Worm (Caenorhabditis elegans): ENCODE results near the gene C04E12.2.

Gene C04E12.2

DNA sequence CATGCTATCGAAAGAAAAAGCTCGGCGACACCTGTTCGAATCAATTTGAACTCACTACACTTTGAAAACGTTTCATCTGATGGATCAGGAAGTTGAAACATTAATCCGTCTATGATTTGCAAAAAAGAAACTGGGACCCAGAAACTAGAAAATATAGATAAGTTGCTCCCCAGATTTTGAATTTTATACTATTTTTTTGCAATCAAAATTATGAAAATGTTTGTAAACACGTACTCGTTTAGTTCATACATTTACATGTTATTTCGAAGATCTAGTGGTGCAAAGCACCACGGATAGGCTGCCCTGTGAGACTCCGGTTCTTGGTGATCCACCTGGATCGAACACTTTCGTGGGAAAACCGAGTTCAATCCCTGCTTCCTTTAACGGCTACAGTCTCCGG is 26.0 kb upstream of the C04E12.2 start, which contains the start of gene C17B7.10:
C17B7.10 (minus strand) TSS at position 101 of the 400 bp plus-strand sequence.
- TF ChIP-seq tbx-37 (GFP tag; conservative IDR thresholded peaks at IDR 0.05) (no peak), F13C5.2 (tag; optimal IDR thresholded peaks at IDR 0.05) (no peak), ceh-13 (GFP tag; optimal IDR thresholded peaks at IDR 0.05) (no peak), hmbx-1 (tag; optimal IDR thresholded peaks at IDR 0.05) (no peak), ama-1 (optimal IDR thresholded peaks at IDR 0.05) (no peak), ets-7 (tag; optimal IDR thresholded peaks at IDR 0.05) (no peak), hmg-4 (GFP tag; optimal IDR thresholded peaks at IDR 0.05) (no peak)

DNA sequence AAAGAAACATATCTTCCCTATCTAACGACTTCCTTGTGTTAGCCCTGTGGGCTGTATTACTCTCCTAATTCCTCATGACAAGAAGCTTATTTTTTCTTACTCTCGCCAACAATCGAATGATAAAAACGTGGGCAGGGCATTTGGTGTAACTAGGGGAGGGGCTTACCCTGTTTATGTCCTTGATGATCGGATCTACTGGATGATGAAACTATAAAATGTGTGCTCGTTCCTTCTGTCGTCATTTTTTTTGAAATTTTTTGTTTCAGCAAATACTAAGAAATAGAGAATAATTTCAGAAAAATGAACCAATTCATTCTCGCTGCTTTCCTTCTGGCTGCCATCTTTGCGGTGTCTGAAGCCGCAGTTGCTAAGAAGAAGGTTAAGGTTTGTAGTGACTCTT is 25.4 kb upstream of the C04E12.2 start, which contains the start of gene C17B7.3:
C17B7.3 (plus strand) TSS at position 301 of the 400 bp plus-strand sequence.
- TF ChIP-seq tbx-37 (GFP tag; conservative IDR thresholded peaks at IDR 0.05) = no peak
- no peak for TF ChIP-seq B0310.2 (tag; optimal IDR thresholded peaks at IDR 0.05)

DNA sequence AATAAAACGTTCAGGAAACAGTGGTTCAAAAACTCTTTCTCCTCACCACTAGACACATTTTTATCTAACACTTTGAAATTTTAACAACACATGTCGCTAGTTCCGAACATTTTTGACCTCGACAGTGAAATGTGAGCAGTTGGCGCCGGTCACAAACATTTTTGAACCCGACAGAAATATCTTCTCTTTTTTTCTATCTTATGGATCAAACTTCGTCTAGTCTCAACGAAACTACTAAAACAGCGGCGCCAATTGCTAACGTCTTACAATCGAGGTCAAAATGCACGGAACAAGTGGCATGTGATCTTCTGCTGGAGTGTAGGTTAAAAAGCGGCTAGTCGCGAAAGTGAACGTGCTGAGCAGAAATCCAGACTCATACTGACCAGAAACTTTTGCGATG is 23.9 kb upstream of the C04E12.2 start:
- no peak for TF ChIP-seq ets-7 (tag; optimal IDR thresholded peaks at IDR 0.05)

DNA sequence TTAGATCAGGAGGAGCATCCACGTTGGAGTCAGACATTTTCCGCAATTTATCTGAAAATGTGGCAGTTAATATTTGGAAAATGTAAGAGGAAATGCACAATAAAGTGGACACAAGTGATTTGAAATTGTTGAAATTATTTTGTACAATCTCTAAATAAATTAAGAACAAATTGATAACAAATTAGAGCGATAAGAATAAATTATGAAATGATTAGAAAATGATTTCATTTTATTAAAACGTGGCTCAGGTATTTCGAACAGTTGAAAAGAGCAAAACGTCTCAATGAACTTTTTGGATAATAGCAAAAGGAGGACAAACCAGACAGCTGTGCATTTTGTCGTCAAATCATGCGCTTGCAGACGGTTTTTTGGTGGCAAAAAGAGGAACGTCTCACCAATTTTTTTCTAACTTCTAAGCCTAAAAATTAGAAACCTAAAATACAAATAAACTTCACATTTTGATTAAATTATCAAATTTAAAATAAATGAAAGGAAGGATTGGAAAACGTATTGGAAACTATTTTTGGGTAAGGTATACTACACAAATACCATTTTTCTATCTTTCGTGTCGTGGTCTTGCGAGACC is 21.3 kb upstream of the C04E12.2 start, which contains the start of gene fbxa-65:
fbxa-65 (minus strand) TSS at position 51 of the 586 bp plus-strand sequence.
- no peak for TF ChIP-seq ceh-13 (GFP tag; optimal IDR thresholded peaks at IDR 0.05)
- TF ChIP-seq F13C5.2 (tag; optimal IDR thresholded peaks at IDR 0.05) = no peak
- no peak for TF ChIP-seq ceh-36 (tag; optimal IDR thresholded peaks at IDR 0.05)
- no peak for TF ChIP-seq ama-1 (optimal IDR thresholded peaks at IDR 0.05)
- TF ChIP-seq hnd-1 (tag; optimal IDR thresholded peaks at IDR 0.05) = no peak
- TF ChIP-seq pes-1 (GFP tag; IDR thresholded peaks at IDR 0.05) = no peak
- TF ChIP-seq sea-1 (GFP tag; conservative IDR thresholded peaks at IDR 0.05) = no peak
- no peak for TF ChIP-seq B0310.2 (tag; optimal IDR thresholded peaks at IDR 0.05)
- TF ChIP-seq ets-7 (tag; optimal IDR thresholded peaks at IDR 0.05) = no peak

DNA sequence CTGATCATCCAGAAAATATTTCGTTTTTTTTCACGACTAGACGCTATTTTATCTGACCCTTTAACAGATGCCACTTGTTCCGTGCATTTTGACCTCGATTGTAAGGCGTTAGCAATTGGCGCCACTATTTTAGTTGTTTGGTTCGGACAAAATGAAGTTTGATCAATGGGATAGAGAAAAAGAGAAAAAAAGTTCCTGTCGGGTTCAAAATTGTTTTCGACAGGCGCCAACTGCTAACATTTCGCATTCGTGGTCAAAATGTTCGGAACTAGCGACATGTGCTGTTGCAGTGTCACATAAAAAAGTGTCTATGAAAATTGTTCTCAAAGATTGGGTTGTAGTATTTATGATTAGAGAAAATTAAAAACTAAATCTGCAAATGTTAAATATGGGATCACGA is 20.4 kb upstream of the C04E12.2 start:
- TF ChIP-seq aly-1 (tag; optimal IDR thresholded peaks at IDR 0.05) (no peak), tra-4 (tag; optimal IDR thresholded peaks at IDR 0.05) (no peak), tbx-11 (GFP tag; IDR thresholded peaks at IDR 0.05) (no peak), flt-1 (GFP tag; IDR thresholded peaks at IDR 0.05) (no peak), F13C5.2 (tag; optimal IDR thresholded peaks at IDR 0.05) (no peak), hmg-4 (GFP tag; optimal IDR thresholded peaks at IDR 0.05) (no peak), ets-7 (tag; optimal IDR thresholded peaks at IDR 0.05) (no peak), pes-1 (GFP tag; IDR thresholded peaks at IDR 0.05) (no peak), tbx-37 (GFP tag; conservative IDR thresholded peaks at IDR 0.05) (no peak), hmbx-1 (tag; optimal IDR thresholded peaks at IDR 0.05) (no peak), ceh-36 (tag; optimal IDR thresholded peaks at IDR 0.05) (no peak), sea-1 (GFP tag; conservative IDR thresholded peaks at IDR 0.05) (no peak), ceh-13 (GFP tag; optimal IDR thresholded peaks at IDR 0.05) (no peak), ama-1 (optimal IDR thresholded peaks at IDR 0.05) (no peak), hnd-1 (tag; optimal IDR thresholded peaks at IDR 0.05) (no peak), B0310.2 (tag; optimal IDR thresholded peaks at IDR 0.05) (no peak), scrt-1 (GFP tag; IDR thresholded peaks at IDR 0.05) (no peak)

DNA sequence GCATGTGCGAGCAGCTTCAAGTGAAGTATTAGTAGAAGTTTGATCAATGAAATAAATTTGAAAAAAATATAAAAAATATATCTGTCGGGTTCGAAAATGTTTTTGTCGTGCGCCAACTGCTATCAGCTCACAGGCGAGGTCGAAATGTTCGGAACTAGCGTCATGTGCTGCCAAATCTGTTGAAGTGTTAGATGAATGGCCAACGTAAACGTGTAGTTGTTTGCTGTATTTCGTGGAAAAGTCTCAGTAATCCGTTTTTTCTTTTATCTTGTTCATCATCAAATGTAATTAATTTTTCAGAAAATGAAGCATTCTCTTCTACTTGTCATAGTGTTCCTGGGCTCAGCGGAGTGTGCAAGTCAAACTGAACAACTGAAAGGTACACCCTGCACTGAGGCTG is 18.0 kb upstream of the C04E12.2 start, which contains the start of gene C17B7.15:
C17B7.15 (plus strand) TSS at position 301 of the 400 bp plus-strand sequence.
- no peak for TF ChIP-seq pes-1 (GFP tag; IDR thresholded peaks at IDR 0.05)
- TF ChIP-seq ceh-36 (tag; optimal IDR thresholded peaks at IDR 0.05) = no peak
- TF ChIP-seq hnd-1 (tag; optimal IDR thresholded peaks at IDR 0.05) = no peak
- TF ChIP-seq ama-1 (optimal IDR thresholded peaks at IDR 0.05) = no peak
- no peak for TF ChIP-seq hmg-4 (GFP tag; optimal IDR thresholded peaks at IDR 0.05)
- TF ChIP-seq tbx-11 (GFP tag; IDR thresholded peaks at IDR 0.05) = no peak
- TF ChIP-seq hmbx-1 (tag; optimal IDR thresholded peaks at IDR 0.05) = no peak
- no peak for TF ChIP-seq F13C5.2 (tag; optimal IDR thresholded peaks at IDR 0.05)
- no peak for TF ChIP-seq tbx-37 (GFP tag; conservative IDR thresholded peaks at IDR 0.05)
- no peak for TF ChIP-seq sea-1 (GFP tag; conservative IDR thresholded peaks at IDR 0.05)
- no peak for TF ChIP-seq tra-4 (tag; optimal IDR thresholded peaks at IDR 0.05)
- no peak for TF ChIP-seq ets-7 (tag; optimal IDR thresholded peaks at IDR 0.05)
- no peak for TF ChIP-seq scrt-1 (GFP tag; IDR thresholded peaks at IDR 0.05)
- TF ChIP-seq flt-1 (GFP tag; IDR thresholded peaks at IDR 0.05) = no peak
- TF ChIP-seq ceh-13 (GFP tag; optimal IDR thresholded peaks at IDR 0.05) = no peak

DNA sequence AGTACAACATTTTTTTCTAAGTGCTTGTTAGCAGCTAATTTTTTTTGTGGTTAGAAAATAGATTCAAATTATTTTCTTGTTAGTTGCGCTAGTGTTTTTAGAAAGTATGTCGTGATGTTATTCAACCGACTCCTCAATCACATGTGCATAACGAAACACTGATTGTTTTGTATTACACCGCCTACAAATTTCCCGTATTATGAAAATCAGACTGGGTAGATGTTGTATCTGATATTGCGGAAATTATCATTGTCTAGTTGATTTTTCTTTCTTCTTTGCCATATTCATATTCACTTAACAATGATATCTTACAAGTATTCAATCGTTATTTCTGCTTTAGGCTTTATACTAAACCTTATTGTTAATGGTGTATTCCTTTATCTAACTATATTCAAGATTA is 16.6 kb upstream of the C04E12.2 start, which contains the start of gene str-63:
str-63 (plus strand) TSS at position 301 of the 400 bp plus-strand sequence.
- TF ChIP-seq F13C5.2 (tag; optimal IDR thresholded peaks at IDR 0.05) (no peak), aly-1 (tag; optimal IDR thresholded peaks at IDR 0.05) (no peak), ceh-36 (tag; optimal IDR thresholded peaks at IDR 0.05) (no peak), sea-1 (GFP tag; conservative IDR thresholded peaks at IDR 0.05) (no peak), hnd-1 (tag; optimal IDR thresholded peaks at IDR 0.05) (no peak), pes-1 (GFP tag; IDR thresholded peaks at IDR 0.05) (no peak), flt-1 (GFP tag; IDR thresholded peaks at IDR 0.05) (no peak), ceh-13 (GFP tag; optimal IDR thresholded peaks at IDR 0.05) (no peak), ama-1 (optimal IDR thresholded peaks at IDR 0.05) (no peak), hmg-4 (GFP tag; optimal IDR thresholded peaks at IDR 0.05) (no peak), hmbx-1 (tag; optimal IDR thresholded peaks at IDR 0.05) (no peak), tbx-37 (GFP tag; conservative IDR thresholded peaks at IDR 0.05) (no peak), B0310.2 (tag; optimal IDR thresholded peaks at IDR 0.05) (no peak), ets-7 (tag; optimal IDR thresholded peaks at IDR 0.05) (no peak), tra-4 (tag; optimal IDR thresholded peaks at IDR 0.05) (no peak)

DNA sequence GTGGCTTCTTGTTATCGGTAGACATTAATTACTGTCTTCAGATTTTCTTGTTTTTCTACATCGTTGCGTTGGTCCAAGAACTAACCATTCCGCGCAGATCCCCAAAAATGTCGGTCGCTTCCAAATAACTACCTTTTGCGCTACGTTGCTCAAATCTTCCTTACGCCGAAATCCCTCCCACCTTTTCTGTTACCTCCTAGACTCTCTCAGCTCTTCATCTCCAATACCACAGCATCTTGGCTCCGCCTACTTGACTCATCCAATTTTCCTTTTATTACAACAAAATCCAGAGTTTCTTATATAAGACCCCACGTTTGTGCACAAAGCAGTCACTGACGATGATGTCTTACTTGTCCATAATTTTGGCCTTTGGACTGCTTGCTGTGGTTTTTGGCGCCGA is 14.9 kb upstream of the C04E12.2 start, which contains the start of gene C17B7.12:
C17B7.12 (plus strand) TSS at position 301 of the 400 bp plus-strand sequence.
- TF ChIP-seq sea-1 (GFP tag; conservative IDR thresholded peaks at IDR 0.05) (no peak), flt-1 (GFP tag; IDR thresholded peaks at IDR 0.05) (no peak), hmbx-1 (tag; optimal IDR thresholded peaks at IDR 0.05) (no peak), aly-1 (tag; optimal IDR thresholded peaks at IDR 0.05) (no peak), B0310.2 (tag; optimal IDR thresholded peaks at IDR 0.05) (no peak), tra-4 (tag; optimal IDR thresholded peaks at IDR 0.05) (no peak), ama-1 (optimal IDR thresholded peaks at IDR 0.05) (no peak), pes-1 (GFP tag; IDR thresholded peaks at IDR 0.05) (no peak), tbx-37 (GFP tag; conservative IDR thresholded peaks at IDR 0.05) (no peak), tbx-11 (GFP tag; IDR thresholded peaks at IDR 0.05) (no peak), hnd-1 (tag; optimal IDR thresholded peaks at IDR 0.05) (no peak), ceh-13 (GFP tag; optimal IDR thresholded peaks at IDR 0.05) (no peak), F13C5.2 (tag; optimal IDR thresholded peaks at IDR 0.05) (no peak), hmg-4 (GFP tag; optimal IDR thresholded peaks at IDR 0.05) (no peak), ets-7 (tag; optimal IDR thresholded peaks at IDR 0.05) (no peak), scrt-1 (GFP tag; IDR thresholded peaks at IDR 0.05) (no peak)
